Worm (Caenorhabditis elegans) whole organism, mixed stage, embryonic: ENCODE data around the gene K08D9.9.

Source experiments
- M03D4.4 ChIP-seq: sonication (generic microtip); optimal IDR thresholded peaks from 2 replicates; lab custom pipeline; 2017; ENCODE audit warnings: mild to moderate bottlenecking, missing genetic modification characterization, missing compliant biosample characterization
- bed-3 ChIP-seq: fragments of 200-800 bp; sonication (Bioruptor generic); optimal IDR thresholded peaks from 3 replicates; lab custom pipeline; 2018; ENCODE audit warnings: mild to moderate bottlenecking, missing genetic modification characterization, moderate library complexity, missing compliant biosample characterization
- blmp-1 ChIP-seq: fragments of 150-350 bp; optimal IDR thresholded peaks from 2 replicates; lab custom pipeline; 2014; ENCODE audit warnings: missing biosample characterization, missing genetic modification characterization
- ceh-39 ChIP-seq: fragments of 150-350 bp; optimal IDR thresholded peaks from 2 replicates; lab custom pipeline; 2014; ENCODE audit warnings: missing biosample characterization, missing genetic modification characterization
- ceh-43 ChIP-seq: fragments of 200-800 bp; sonication (Bioruptor generic); optimal IDR thresholded peaks from 2 replicates; lab custom pipeline; 2018; ENCODE audit warnings: mild to moderate bottlenecking, missing genetic modification characterization, moderate library complexity, missing compliant biosample characterization
- cnd-1 ChIP-seq: fragments of 200-800 bp; sonication (Bioruptor generic); optimal IDR thresholded peaks from 2 replicates; lab custom pipeline; 2018; ENCODE audit warnings: mild to moderate bottlenecking, missing genetic modification characterization, missing compliant biosample characterization
- drap-1 ChIP-seq: fragments of 200-800 bp; sonication (Bioruptor generic); optimal IDR thresholded peaks from 3 replicates; lab custom pipeline; 2018; ENCODE audit warnings: mild to moderate bottlenecking, missing genetic modification characterization, missing compliant biosample characterization
- elt-1 ChIP-seq: sonication (generic microtip); optimal IDR thresholded peaks from 2 replicates; lab custom pipeline; 2017; ENCODE audit warnings: missing genetic modification characterization, mild to moderate bottlenecking, missing compliant biosample characterization, antibody characterized with exemption, moderate library complexity, borderline replicate concordance; ENCODE audit not compliant: insufficient read depth
- elt-3 ChIP-seq: fragments of 150-350 bp; optimal IDR thresholded peaks from 2 replicates; lab custom pipeline; 2014; ENCODE audit warnings: missing biosample characterization, missing genetic modification characterization
- flh-1 ChIP-seq: fragments of 200-800 bp; sonication (Bioruptor generic); optimal IDR thresholded peaks from 2 replicates; lab custom pipeline; 2018; ENCODE audit warnings: mild to moderate bottlenecking, missing genetic modification characterization, moderate library complexity, missing compliant biosample characterization
- ham-2 ChIP-seq: fragments of 200-800 bp; sonication (Bioruptor generic); optimal IDR thresholded peaks from 2 replicates; lab custom pipeline; 2018; ENCODE audit warnings: mild to moderate bottlenecking, missing genetic modification characterization, missing compliant biosample characterization
- hlh-1 ChIP-seq: fragments of 150-350 bp; optimal IDR thresholded peaks from 2 replicates; lab custom pipeline; 2014; ENCODE audit warnings: missing biosample characterization, missing genetic modification reagents, missing genetic modification characterization
- lin-13 ChIP-seq: fragments of 150-350 bp; optimal IDR thresholded peaks from 2 replicates; lab custom pipeline; 2014; ENCODE audit warnings: missing biosample characterization, missing genetic modification characterization
- lin-32 ChIP-seq: fragments of 200-800 bp; sonication (Bioruptor generic); optimal IDR thresholded peaks from 2 replicates; lab custom pipeline; 2018; ENCODE audit warnings: mild to moderate bottlenecking, missing genetic modification characterization, missing compliant biosample characterization
- lsy-2 ChIP-seq: fragments of 150-350 bp; optimal IDR thresholded peaks from 2 replicates; lab custom pipeline; 2014; ENCODE audit warnings: missing biosample characterization, missing genetic modification characterization
- mab-5 ChIP-seq: fragments of 150-350 bp; optimal IDR thresholded peaks from 2 replicates; lab custom pipeline; 2014; ENCODE audit warnings: missing biosample characterization, missing genetic modification characterization
- mep-1 ChIP-seq: fragments of 150-350 bp; optimal IDR thresholded peaks from 2 replicates; lab custom pipeline; 2017; ENCODE audit warnings: missing biosample characterization, missing genetic modification reagents, missing genetic modification characterization, inconsistent platforms
- nhr-12 ChIP-seq: fragments of 150-350 bp; optimal IDR thresholded peaks from 2 replicates; lab custom pipeline; 2014; ENCODE audit warnings: missing biosample characterization, missing genetic modification characterization
- nhr-237 ChIP-seq: fragments of 150-350 bp; optimal IDR thresholded peaks from 2 replicates; lab custom pipeline; 2014; ENCODE audit warnings: missing biosample characterization, missing genetic modification characterization
- nhr-28 ChIP-seq: fragments of 150-350 bp; optimal IDR thresholded peaks from 2 replicates; lab custom pipeline; 2014; ENCODE audit warnings: missing biosample characterization, missing genetic modification characterization
- nhr-76 ChIP-seq: sonication (generic microtip); optimal IDR thresholded peaks from 2 replicates; lab custom pipeline; 2017; ENCODE audit warnings: missing biosample characterization, missing genetic modification characterization
- sem-2 ChIP-seq: fragments of 200-800 bp; sonication (Bioruptor generic); optimal IDR thresholded peaks from 2 replicates; lab custom pipeline; 2018; ENCODE audit warnings: mild to moderate bottlenecking, missing genetic modification characterization, missing compliant biosample characterization
- tbx-8 ChIP-seq: fragments of 200-800 bp; sonication (Bioruptor generic); optimal IDR thresholded peaks from 2 replicates; lab custom pipeline; 2018; ENCODE audit warnings: mild to moderate bottlenecking, missing genetic modification characterization, moderate library complexity, missing compliant biosample characterization
- unc-120 ChIP-seq: sonication (generic microtip); optimal IDR thresholded peaks from 2 replicates; lab custom pipeline; 2017; ENCODE audit warnings: missing genetic modification characterization, missing compliant biosample characterization; ENCODE audit not compliant: poor library complexity, severe bottlenecking
- unc-62 ChIP-seq: fragments of 150-350 bp; optimal IDR thresholded peaks from 2 replicates; lab custom pipeline; 2014; ENCODE audit warnings: missing biosample characterization, missing genetic modification reagents, missing genetic modification characterization
- zip-8 ChIP-seq: fragments of 150-350 bp; optimal IDR thresholded peaks from 2 replicates; lab custom pipeline; 2014; ENCODE audit warnings: missing biosample characterization, missing genetic modification characterization

K08D9.9 gene

DNA sequence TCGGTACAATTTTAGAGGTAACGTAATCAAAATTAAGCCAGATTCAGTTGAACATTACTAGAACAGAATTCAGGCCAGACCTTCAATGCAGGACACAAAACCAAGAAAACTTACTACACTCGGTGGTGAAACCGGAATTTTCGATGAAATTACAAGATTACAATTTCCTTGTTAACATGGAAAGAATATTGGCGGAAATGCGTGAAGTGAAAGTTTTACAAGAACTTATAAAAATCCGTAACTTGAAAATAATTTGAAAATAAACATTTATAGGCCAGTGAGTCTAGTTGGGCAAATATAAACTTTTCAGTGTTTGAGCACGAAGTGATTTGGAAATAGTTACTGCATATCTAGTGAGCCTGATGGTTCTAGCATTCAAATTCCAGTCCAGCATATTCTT is 1.6 kb downstream of the K08D9.9 start, which contains the start of gene K08D9.6:
K08D9.6 (minus strand) TSS at position 101 of the 400 bp plus-strand sequence.
- TF ChIP-seq nhr-12 (tag; lab: Kevin White, UChicago) (no peak), nhr-237 (tag; lab: Kevin White, UChicago) (no peak), drap-1 (GFP tag; lab: Kevin White, UChicago) (no peak), sem-2 (GFP tag; lab: Kevin White, UChicago) (no peak), nhr-76 (tag; lab: Kevin White, UChicago) (no peak)

DNA sequence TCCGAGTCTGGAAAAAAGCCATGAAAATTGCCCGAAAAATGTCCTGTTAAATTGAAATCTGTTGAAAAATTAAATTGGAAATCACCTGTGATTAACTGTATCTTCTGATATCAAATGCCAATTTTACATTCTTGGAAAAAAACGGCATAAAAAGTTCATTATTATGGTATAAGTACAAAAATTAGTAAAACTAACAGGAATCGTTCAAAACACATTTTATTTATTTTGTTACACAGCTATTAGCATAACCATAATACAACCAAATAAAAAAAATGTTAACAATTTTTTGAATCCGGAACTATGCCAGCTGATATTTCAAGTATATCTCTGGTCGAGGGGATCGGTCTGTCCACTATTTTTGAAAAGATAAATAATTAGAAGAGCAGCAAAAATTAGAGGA is 5.9 kb downstream of the K08D9.9 start, which contains the start of gene K08D9.10:
K08D9.10 (plus strand) TSS at position 301 of the 400 bp plus-strand sequence.
- no peak for TF ChIP-seq ham-2
- TF ChIP-seq lin-13 = no peak

DNA sequence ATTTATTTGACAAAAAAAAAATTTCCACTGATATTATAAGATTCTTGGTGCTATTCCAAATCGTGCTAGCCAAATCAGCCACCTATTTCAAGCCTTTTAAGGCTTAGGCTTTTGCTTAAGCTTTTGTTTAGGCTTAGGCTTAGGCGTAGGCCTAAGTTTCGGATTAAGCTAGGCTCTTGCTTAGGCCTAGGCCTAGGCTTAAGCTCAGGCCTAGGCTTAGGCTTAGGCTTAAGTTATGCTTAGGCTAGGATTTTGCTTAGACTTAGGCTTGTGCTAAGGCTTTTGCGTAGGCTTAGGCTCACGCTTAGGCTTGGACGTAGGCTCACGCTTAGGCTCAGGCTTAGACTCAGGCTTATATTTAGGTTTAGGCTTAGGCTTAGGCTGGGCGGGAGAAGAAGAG is 6.4 kb downstream of the K08D9.9 start:
- TF ChIP-seq nhr-76 (tag; lab: Kevin White, UChicago) (no peak), unc-120 (no peak), nhr-12 (tag; lab: Kevin White, UChicago) (no peak), flh-1 (GFP tag; lab: Kevin White, UChicago) (no peak), cnd-1 (tag; lab: Kevin White, UChicago) (no peak), ceh-43 (no peak), blmp-1 (tag; lab: Kevin White, UChicago) (no peak), M03D4.4 (tag; lab: Kevin White, UChicago) (no peak), hlh-1 (tag; lab: Kevin White, UChicago) (no peak), ceh-39 (no peak), lin-32 (GFP tag; lab: Kevin White, UChicago) (no peak), tbx-8 (GFP tag; lab: Kevin White, UChicago) (no peak)

DNA sequence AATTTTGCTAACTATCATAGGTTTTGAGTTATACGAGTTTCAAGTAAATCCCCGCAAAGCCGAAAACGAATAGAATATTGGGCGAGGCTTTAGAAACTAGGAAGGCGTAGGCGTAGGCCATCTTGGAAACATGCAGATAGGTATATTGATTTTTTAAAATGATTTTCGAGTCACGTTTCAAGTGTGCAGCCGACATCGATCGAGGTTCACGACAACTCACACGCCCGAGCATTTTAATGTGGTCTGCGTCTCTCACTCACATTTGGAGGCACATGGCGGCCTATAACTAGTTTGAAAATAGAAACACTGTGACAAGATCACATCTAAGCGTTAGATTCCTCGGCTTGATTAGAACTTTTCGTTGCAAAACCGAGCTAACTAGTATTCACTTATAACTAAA is 9.1 kb downstream of the K08D9.9 start, which contains the start of gene K08D9.2:
K08D9.2 (plus strand) TSS at position 301 of the 400 bp plus-strand sequence.
- TF ChIP-seq nhr-76 (tag; lab: Kevin White, UChicago) (no peak), flh-1 (GFP tag; lab: Kevin White, UChicago) (no peak), ceh-43 (no peak), mab-5 (no peak), nhr-28 (tag; lab: Kevin White, UChicago) (no peak), unc-120 (no peak)

DNA sequence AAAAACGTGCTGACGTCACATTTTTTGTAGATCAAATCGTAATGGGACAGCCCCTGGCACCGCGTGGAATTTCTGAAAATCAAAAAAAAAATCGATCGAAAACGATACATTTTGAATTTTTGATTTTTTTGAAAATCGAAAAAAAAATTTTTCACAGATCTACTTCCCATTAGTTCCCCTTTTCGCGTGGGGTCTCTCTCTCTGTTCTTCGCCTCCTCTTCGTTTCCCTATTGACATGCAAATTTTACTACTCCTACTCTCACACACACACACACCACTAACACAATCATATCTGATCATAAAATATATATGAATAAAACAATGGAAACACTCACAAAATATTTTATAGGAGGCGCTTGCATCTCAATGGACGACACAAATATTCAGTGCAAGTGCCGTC is 17.9 kb downstream of the K08D9.9 start:
- TF ChIP-seq lin-32 (GFP tag; lab: Kevin White, UChicago) = no peak
- no peak for TF ChIP-seq nhr-76 (tag; lab: Kevin White, UChicago)
- no peak for TF ChIP-seq nhr-237 (tag; lab: Kevin White, UChicago)
- no peak for TF ChIP-seq flh-1 (GFP tag; lab: Kevin White, UChicago)
- TF ChIP-seq M03D4.4 (tag; lab: Kevin White, UChicago) = no peak
- TF ChIP-seq nhr-12 (tag; lab: Kevin White, UChicago) = no peak
- TF ChIP-seq mep-1 (tag; lab: Kevin White, UChicago) = no peak
- no peak for TF ChIP-seq lin-13
- no peak for TF ChIP-seq nhr-28 (tag; lab: Kevin White, UChicago)
- no peak for TF ChIP-seq elt-1 (tag; lab: Kevin White, UChicago)
- TF ChIP-seq drap-1 (GFP tag; lab: Kevin White, UChicago) = no peak

DNA sequence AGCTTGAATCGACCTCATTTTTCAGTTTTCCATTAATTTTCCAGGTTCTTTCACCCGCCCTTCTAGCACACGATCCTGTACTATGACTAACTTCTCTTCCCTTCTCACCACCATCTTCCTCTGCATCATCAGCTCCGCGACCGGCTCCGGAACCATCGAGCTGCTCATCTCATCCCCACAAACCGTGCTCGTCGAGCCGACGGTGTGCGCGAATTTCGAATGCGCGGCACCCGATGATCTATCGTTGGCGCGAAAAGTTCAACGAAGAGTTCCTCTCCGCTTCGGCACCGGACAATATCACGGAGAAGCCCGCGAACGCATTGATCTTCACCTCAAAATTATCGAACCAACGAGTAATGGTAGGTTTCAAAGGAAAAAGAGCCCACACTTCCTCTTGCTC is 26.4 kb downstream of the K08D9.9 start, which contains the start of gene apx-1:
apx-1 (plus strand) TSS at position 50 of the 400 bp plus-strand sequence.
- TF ChIP-seq zip-8 (no peak), lin-13 (no peak), elt-3 (tag; lab: Kevin White, UChicago) (no peak), nhr-76 (tag; lab: Kevin White, UChicago) (no peak), nhr-237 (tag; lab: Kevin White, UChicago) (no peak), lsy-2 (tag; lab: Kevin White, UChicago) (no peak), flh-1 (GFP tag; lab: Kevin White, UChicago) (no peak), mab-5 (no peak), lin-32 (GFP tag; lab: Kevin White, UChicago) (no peak), unc-62 (GFP tag; lab: Kevin White, UChicago) (no peak), nhr-12 (tag; lab: Kevin White, UChicago) (no peak), ceh-39 (no peak), unc-120 (no peak), mep-1 (tag; lab: Kevin White, UChicago) (no peak), ceh-43 (no peak), bed-3 (no peak)
